Fruit fly (Drosophila melanogaster): ENCODE measurements around the gene CG32262.
A peak's percentile ranks its signal among the peaks of the same experiment; 100 is the strongest.

The CG32262 gene

dm6 chr3L:3811089-3811488 lies 1.1 kb upstream of the CG32262 start, which contains the start of the genes CG32263 and PIG-B (continued):
- TF ChIP-seq ato (GFP tag; IDR thresholded peaks at IDR 0.05; ENCODE audit: partially characterized antibody) (peak; percentile 50; the same call in 1 of the 2 replicates), MESR4 (GFP tag; optimal IDR thresholded peaks at IDR 0.05) (peak; percentile 60), Sin3A (optimal IDR thresholded peaks at IDR 0.05) (peak; percentile 65), CG31441 (GFP tag; IDR thresholded peaks at IDR 0.05) (no peak), ewg (GFP tag; optimal IDR thresholded peaks at IDR 0.05) (no peak), CG13775 (GFP tag; optimal IDR thresholded peaks at IDR 0.05) (no peak), dmrt11E (tag; optimal IDR thresholded peaks at IDR 0.05) (no peak), CG4820 (GFP tag; optimal IDR thresholded peaks at IDR 0.05) (no peak), CG1603 (tag; optimal IDR thresholded peaks at IDR 0.05) (peak; percentile 47), slbo (GFP tag; IDR thresholded peaks at IDR 0.05) (no peak), vvl (GFP tag; IDR thresholded peaks at IDR 0.05) (peak; percentile 20; the same call in 1 of the 2 replicates), CG32532 (GFP tag; IDR thresholded peaks at IDR 0.05) (no peak), gcm (GFP tag; optimal IDR thresholded peaks at IDR 0.05) (no peak), CG11398 (GFP tag; optimal IDR thresholded peaks at IDR 0.05) (no peak), Nf-YB (GFP tag; optimal IDR thresholded peaks at IDR 0.05) (no peak), ci (GFP tag; IDR thresholded peaks at IDR 0.05) (0 out of 3 replicates have a peak, but pooled peaks have one; percentile 40), CG10274 (GFP tag; optimal IDR thresholded peaks at IDR 0.05) (no peak), Dp (GFP tag; optimal IDR thresholded peaks at IDR 0.05) (peak; percentile 47), HmgD (GFP tag; optimal IDR thresholded peaks at IDR 0.05) (no peak), fru (optimal IDR thresholded peaks at IDR 0.05) (no peak), hkb (optimal IDR thresholded peaks at IDR 0.05) (peak; percentile 43), hkb (GFP tag; IDR thresholded peaks at IDR 0.05) (no peak), scrt (GFP tag; optimal IDR thresholded peaks at IDR 0.05) (no peak), CG12659 (GFP tag; optimal IDR thresholded peaks at IDR 0.05) (peak; percentile 49), CG8359 (GFP tag; optimal IDR thresholded peaks at IDR 0.05; ENCODE audit: borderline replicate concordance) (no peak), CG6854 (GFP tag; optimal IDR thresholded peaks at IDR 0.05) (no peak), fd102C (GFP tag; optimal IDR thresholded peaks at IDR 0.05) (no peak), CG31224 (GFP tag; IDR thresholded peaks at IDR 0.05) (no peak), NfI (GFP tag; optimal IDR thresholded peaks at IDR 0.05) (no peak), Dbx (GFP tag; IDR thresholded peaks at IDR 0.05) (peak; percentile 8; the same call in 1 of the 3 replicates), B-H2 (GFP tag; optimal IDR thresholded peaks at IDR 0.05) (peak; percentile 39), pfk (GFP tag; optimal IDR thresholded peaks at IDR 0.05) (no peak), tin (GFP tag; optimal IDR thresholded peaks at IDR 0.05) (no peak), esg (GFP tag; conservative IDR thresholded peaks at IDR 0.05) (no peak), chinmo (GFP tag; IDR thresholded peaks at IDR 0.05; ENCODE audit: partially characterized antibody) (peak; percentile 83; the same call in 2 of the 4 replicates), en (GFP tag; optimal IDR thresholded peaks at IDR 0.05) (no peak), CG8924 (tag; optimal IDR thresholded peaks at IDR 0.05) (no peak), CG13624 (GFP tag; optimal IDR thresholded peaks at IDR 0.05) (peak; percentile 32), CG7839 (tag; optimal IDR thresholded peaks at IDR 0.05) (no peak), Sry-β (GFP tag; optimal IDR thresholded peaks at IDR 0.05) (peak; percentile 1), gcm2 (GFP tag; optimal IDR thresholded peaks at IDR 0.05) (no peak), CG13287 (GFP tag; IDR thresholded peaks at IDR 0.05; ENCODE audit: partially characterized antibody) (peak; percentile 86), CG17385 (GFP tag; optimal IDR thresholded peaks at IDR 0.05) (no peak), CG33213 (GFP tag; optimal IDR thresholded peaks at IDR 0.05) (peak; percentile 41), Rfx (GFP tag; IDR thresholded peaks at IDR 0.05) (peak; percentile 39), odd (GFP tag; optimal IDR thresholded peaks at IDR 0.05) (no peak), emc (GFP tag; optimal IDR thresholded peaks at IDR 0.05) (no peak), corto (GFP tag; optimal IDR thresholded peaks at IDR 0.05) (no peak), eyg (GFP tag; optimal IDR thresholded peaks at IDR 0.05) (no peak), psq (GFP tag; optimal IDR thresholded peaks at IDR 0.05) (peak; percentile 85), CG3847 (GFP tag; IDR thresholded peaks at IDR 0.05) (peak; percentile 57), MBD-R2 (GFP tag; IDR thresholded peaks at IDR 0.05) (peak; percentile 81)
